Fruit fly (Drosophila melanogaster) whole organism, prepupa: Measurements from ENCODE around the gene pall.

Source experiments
- CG10631 ChIP-seq: fragments of 200-800 bp; sonication (Bioruptor generic); optimal IDR thresholded peaks from 2 replicates; lab custom pipeline; 2016; ENCODE audit warnings: missing biosample characterization, missing genetic modification characterization
- CG11294 ChIP-seq: fragments of 200-800 bp; sonication (Bioruptor generic); IDR thresholded peaks from 2 replicates; pipeline ENCODE4 v1.3.6; 2022; ENCODE audit warnings: missing biosample characterization, missing genetic modification characterization
- CG11762 ChIP-seq: fragments of 200-800 bp; sonication (Bioruptor generic); optimal IDR thresholded peaks from 3 replicates; lab custom pipeline; 2016; ENCODE audit warnings: missing biosample characterization, missing genetic modification characterization; ENCODE audit not compliant: insufficient read depth
- CG11902 ChIP-seq: fragments of 200-800 bp; sonication (Bioruptor generic); optimal IDR thresholded peaks from 3 replicates; lab custom pipeline; 2016; ENCODE audit warnings: missing biosample characterization, missing genetic modification characterization
- CG1621 ChIP-seq: fragments of 200-800 bp; sonication (Bioruptor generic); optimal IDR thresholded peaks from 3 replicates; lab custom pipeline; 2018; ENCODE audit warnings: missing biosample characterization, mild to moderate bottlenecking, missing genetic modification characterization
- CG16779 ChIP-seq: fragments of 200-800 bp; sonication (Bioruptor generic); optimal IDR thresholded peaks from 3 replicates; lab custom pipeline; 2017; ENCODE audit warnings: missing biosample characterization, mild to moderate bottlenecking, missing genetic modification characterization
- CG3032 ChIP-seq: fragments of 200-800 bp; optimal IDR thresholded peaks from 2 replicates; lab custom pipeline; 2019; ENCODE audit warnings: missing biosample characterization, mild to moderate bottlenecking, missing genetic modification characterization, moderate library complexity
- CG31627 ChIP-seq: fragments of 200-800 bp; sonication (Bioruptor generic); optimal IDR thresholded peaks from 3 replicates; lab custom pipeline; 2016; ENCODE audit warnings: missing biosample characterization, missing genetic modification characterization
- CG32006 ChIP-seq: fragments of 200-800 bp; sonication (Bioruptor generic); optimal IDR thresholded peaks from 3 replicates; lab custom pipeline; 2017; ENCODE audit warnings: missing biosample characterization, mild to moderate bottlenecking, missing genetic modification characterization
- CG34406 ChIP-seq: fragments of 200-800 bp; sonication (Bioruptor generic); optimal IDR thresholded peaks from 3 replicates; lab custom pipeline; 2016; ENCODE audit warnings: missing biosample characterization, missing genetic modification characterization
- CG3919 ChIP-seq: fragments of 200-800 bp; sonication (Bioruptor generic); optimal IDR thresholded peaks from 3 replicates; lab custom pipeline; 2016; ENCODE audit warnings: missing biosample characterization, missing genetic modification characterization
- CG6163 ChIP-seq: fragments of 200-800 bp; sonication (Bioruptor generic); IDR thresholded peaks from 3 replicates; pipeline ENCODE4 v1.3.6; 2022; ENCODE audit warnings: missing biosample characterization, missing genetic modification characterization
- CG6808 ChIP-seq: fragments of 200-800 bp; sonication (Bioruptor generic); optimal IDR thresholded peaks from 3 replicates; lab custom pipeline; 2017; ENCODE audit warnings: missing biosample characterization, missing genetic modification characterization, mild to moderate bottlenecking, moderate library complexity, missing genetic modification reagents
- CG6854 ChIP-seq: fragments of 200-800 bp; sonication (Bioruptor generic); optimal IDR thresholded peaks from 2 replicates; lab custom pipeline; 2017; ENCODE audit warnings: missing biosample characterization, mild to moderate bottlenecking, missing genetic modification characterization
- CG7368 ChIP-seq: fragments of 200-800 bp; sonication (Bioruptor generic); optimal IDR thresholded peaks from 3 replicates; lab custom pipeline; 2016; ENCODE audit warnings: missing biosample characterization, missing genetic modification characterization
- CG8119 ChIP-seq: fragments of 200-800 bp; sonication (Bioruptor generic); IDR thresholded peaks from 3 replicates; pipeline ENCODE4 v1.3.6; 2022; ENCODE audit warnings: missing biosample characterization, missing genetic modification characterization
- CG8319 ChIP-seq: fragments of 200-800 bp; sonication (Bioruptor generic); optimal IDR thresholded peaks from 3 replicates; lab custom pipeline; 2016; ENCODE audit warnings: missing biosample characterization, missing genetic modification characterization
- CG8632 ChIP-seq: fragments of 200-800 bp; sonication (Bioruptor generic); optimal IDR thresholded peaks from 3 replicates; lab custom pipeline; 2016; ENCODE audit warnings: missing biosample characterization, missing genetic modification characterization
- CG9139 ChIP-seq: fragments of 200-800 bp; sonication (Bioruptor generic); optimal IDR thresholded peaks from 3 replicates; lab custom pipeline; 2017; ENCODE audit warnings: missing biosample characterization, mild to moderate bottlenecking, missing genetic modification characterization
- Eip78C ChIP-seq: fragments of 200-800 bp; sonication (Bioruptor generic); peaks from one replicate; lab custom pipeline; 2016; ENCODE audit warnings: missing biosample characterization, missing genetic modification characterization
- Eip93F ChIP-seq: fragments of 200-800 bp; sonication (Bioruptor generic); optimal IDR thresholded peaks from 2 replicates; lab custom pipeline; 2016; ENCODE audit warnings: missing biosample characterization, mild to moderate bottlenecking, missing genetic modification characterization
- Ets21C ChIP-seq: fragments of 200-800 bp; sonication (Bioruptor generic); optimal IDR thresholded peaks from 3 replicates; lab custom pipeline; 2016; ENCODE audit warnings: missing biosample characterization, missing genetic modification characterization
- Gug ChIP-seq: fragments of 200-800 bp; sonication (Bioruptor generic); IDR thresholded peaks from 2 replicates; pipeline ENCODE4 v1.3.6; 2022; ENCODE audit warnings: missing biosample characterization, missing genetic modification characterization
- Hr38 ChIP-seq: sonication (Bioruptor generic); optimal IDR thresholded peaks from 2 replicates; lab custom pipeline; 2016; ENCODE audit warnings: missing biosample characterization, missing genetic modification characterization
- Hr4 ChIP-seq: fragments of 200-800 bp; sonication (Bioruptor generic); optimal IDR thresholded peaks from 3 replicates; lab custom pipeline; 2016; ENCODE audit warnings: missing biosample characterization, missing genetic modification characterization
- Lpt ChIP-seq: fragments of 200-800 bp; sonication (Bioruptor generic); optimal IDR thresholded peaks from 3 replicates; lab custom pipeline; 2016; ENCODE audit warnings: missing biosample characterization, missing genetic modification characterization
- Met ChIP-seq: fragments of 200-800 bp; sonication (Bioruptor generic); optimal IDR thresholded peaks from 3 replicates; lab custom pipeline; 2016; ENCODE audit warnings: missing biosample characterization, missing genetic modification characterization
- OdsH ChIP-seq: fragments of 200-800 bp; sonication (Bioruptor generic); optimal IDR thresholded peaks from 3 replicates; lab custom pipeline; 2016; ENCODE audit warnings: missing biosample characterization, missing genetic modification characterization
- Sox102F ChIP-seq: fragments of 200-800 bp; sonication (Bioruptor generic); optimal IDR thresholded peaks from 2 replicates; lab custom pipeline; 2016; ENCODE audit warnings: missing biosample characterization, mild to moderate bottlenecking, missing genetic modification characterization
- Sox14 ChIP-seq: fragments of 200-800 bp; sonication (Bioruptor generic); optimal IDR thresholded peaks from 3 replicates; lab custom pipeline; 2016; ENCODE audit warnings: missing biosample characterization, missing genetic modification characterization
- Sox15 ChIP-seq: fragments of 200-800 bp; sonication (Bioruptor generic); optimal IDR thresholded peaks from 3 replicates; lab custom pipeline; 2016; ENCODE audit warnings: missing biosample characterization, missing genetic modification characterization
- dac ChIP-seq: fragments of 200-800 bp; sonication (Bioruptor generic); optimal IDR thresholded peaks from 2 replicates; lab custom pipeline; 2017; ENCODE audit warnings: missing biosample characterization, mild to moderate bottlenecking, missing genetic modification characterization
- dsx ChIP-seq: fragments of 200-800 bp; optimal IDR thresholded peaks from 3 replicates; lab custom pipeline; 2019; ENCODE audit warnings: missing biosample characterization, mild to moderate bottlenecking, missing genetic modification characterization, moderate library complexity; ENCODE audit not compliant: poor library complexity, severe bottlenecking
- esn ChIP-seq: fragments of 200-800 bp; sonication (Bioruptor generic); optimal IDR thresholded peaks from 2 replicates; lab custom pipeline; 2016; ENCODE audit warnings: missing biosample characterization, mild to moderate bottlenecking, missing genetic modification characterization, moderate library complexity
- fd59A ChIP-seq: fragments of 200-800 bp; sonication (Bioruptor generic); optimal IDR thresholded peaks from 2 replicates; lab custom pipeline; 2017; ENCODE audit warnings: missing biosample characterization, mild to moderate bottlenecking, missing genetic modification characterization, missing genetic modification reagents
- fd85E ChIP-seq: fragments of 200-800 bp; sonication (Bioruptor generic); optimal IDR thresholded peaks from 3 replicates; lab custom pipeline; 2016; ENCODE audit warnings: missing biosample characterization, missing genetic modification characterization
- fkh ChIP-seq: fragments of 200-800 bp; sonication (Bioruptor generic); optimal IDR thresholded peaks from 3 replicates; lab custom pipeline; 2017; ENCODE audit warnings: missing biosample characterization, mild to moderate bottlenecking, missing genetic modification characterization, moderate library complexity
- pdm3 ChIP-seq: fragments of 200-800 bp; sonication (Bioruptor generic); optimal IDR thresholded peaks from 3 replicates; lab custom pipeline; 2016; ENCODE audit warnings: missing biosample characterization, missing genetic modification characterization
- salr ChIP-seq, 2 experiments: fragments of 200-800 bp; sonication (Bioruptor generic); optimal IDR thresholded peaks; 3 replicates each; lab custom pipeline; 2016 to 2018; ENCODE audit warnings: missing biosample characterization in 2 of 2, missing genetic modification characterization in 2 of 2, mild to moderate bottlenecking in 1 of 2
- spab ChIP-seq: fragments of 200-800 bp; sonication (Bioruptor generic); optimal IDR thresholded peaks from 2 replicates; lab custom pipeline; 2017; ENCODE audit warnings: missing biosample characterization, mild to moderate bottlenecking, missing genetic modification characterization, missing genetic modification reagents
- ss ChIP-seq, 2 experiments: fragments of 200-800 bp; sonication (Bioruptor generic); optimal IDR thresholded peaks; 2 replicates in 1 of 2; 3 replicates in 1 of 2; lab custom pipeline; 2017 to 2018; ENCODE audit warnings: mild to moderate bottlenecking in 2 of 2, missing biosample characterization in 2 of 2, missing genetic modification characterization in 2 of 2, moderate library complexity in 1 of 2
- svp ChIP-seq: fragments of 200-800 bp; sonication (Bioruptor generic); peaks from one replicate; lab custom pipeline; 2016; ENCODE audit warnings: missing biosample characterization, missing genetic modification characterization
- topi ChIP-seq: fragments of 200-800 bp; sonication (Bioruptor generic); optimal IDR thresholded peaks from 3 replicates; lab custom pipeline; 2016; ENCODE audit warnings: missing biosample characterization, missing genetic modification characterization
- vri ChIP-seq: fragments of 200-800 bp; sonication (Bioruptor generic); optimal IDR thresholded peaks from 3 replicates; lab custom pipeline; 2016; ENCODE audit warnings: missing biosample characterization, mild to moderate bottlenecking, missing genetic modification characterization

Gene pall

dm6 chr3L:9508653-9509036 lies 21.1 kb upstream of the pall start (continued):
- no peak for TF ChIP-seq Lpt (GFP tag; lab: Kevin White, UChicago)
- peak; percentile 63 for TF ChIP-seq Met (GFP tag; lab: Kevin White, UChicago)
- TF ChIP-seq Sox15 = peak; percentile 9
- no peak for TF ChIP-seq fkh (GFP tag; lab: Kevin White, UChicago)
- TF ChIP-seq fd59A = no peak
- no peak for TF ChIP-seq CG11902 (GFP tag; lab: Kevin White, UChicago)
- no peak for TF ChIP-seq CG16779 (tag; lab: Kevin White, UChicago)
- peak; percentile 58 for TF ChIP-seq CG32006
- no peak for TF ChIP-seq vri (GFP tag; lab: Kevin White, UChicago)
- TF ChIP-seq svp (GFP tag; lab: Kevin White, UChicago) = peak; percentile 77
- TF ChIP-seq esn = peak; percentile 79
- no peak for TF ChIP-seq CG1621 (tag; lab: Kevin White, UChicago)
- no peak for TF ChIP-seq CG8319 (GFP tag; lab: Kevin White, UChicago)
- TF ChIP-seq fd85E (GFP tag; lab: Kevin White, UChicago) = no peak
- peak in 1 of 2 experiments; percentile 7 for TF ChIP-seq ss (GFP tag; optimal IDR thresholded peaks at IDR 0.05; lab: Kevin White, UChicago)
- peak; percentile 37 for TF ChIP-seq CG8632 (GFP tag; lab: Kevin White, UChicago)
- TF ChIP-seq CG11762 (GFP tag; lab: Kevin White, UChicago) = no peak
- TF ChIP-seq salr (GFP tag; optimal IDR thresholded peaks at IDR 0.05; lab: Kevin White, UChicago) = no peak
- TF ChIP-seq Hr38 (GFP tag; lab: Kevin White, UChicago) = no peak
- TF ChIP-seq topi = no peak
- TF ChIP-seq CG10631 (GFP tag; lab: Kevin White, UChicago) = peak; percentile 20
- TF ChIP-seq Sox102F (GFP tag; lab: Kevin White, UChicago) = peak; percentile 54
- no peak for TF ChIP-seq dsx (GFP tag; lab: Kevin White, UChicago)
- TF ChIP-seq CG3919 (GFP tag; lab: Kevin White, UChicago) = no peak
- TF ChIP-seq CG8119 = peak; percentile 35; the same call in 1 of the 3 replicates
- TF ChIP-seq CG7368 (GFP tag; lab: Kevin White, UChicago) = no peak
- TF ChIP-seq CG34406 = peak; percentile 65
- TF ChIP-seq CG6163 (GFP tag; lab: Robert Waterston, UW) = no peak
- no peak for TF ChIP-seq CG6808 (GFP tag; lab: Kevin White, UChicago)
- no peak for TF ChIP-seq pdm3
- no peak for TF ChIP-seq Sox14
- no peak for TF ChIP-seq CG9139
- TF ChIP-seq CG11294 = no peak
- TF ChIP-seq CG31627 = no peak
- TF ChIP-seq CG3032 (tag; lab: Kevin White, UChicago) = peak; percentile 36
- TF ChIP-seq Eip93F (GFP tag; lab: Kevin White, UChicago) = no peak
- TF ChIP-seq spab (GFP tag; lab: Kevin White, UChicago) = no peak
- TF ChIP-seq dac (GFP tag; lab: Kevin White, UChicago) = no peak
- TF ChIP-seq Hr4 (GFP tag; lab: Kevin White, UChicago) = peak; percentile 51
- no peak for TF ChIP-seq OdsH (GFP tag; lab: Kevin White, UChicago)
- TF ChIP-seq Eip78C (GFP tag; lab: Kevin White, UChicago) = peak; percentile 81

dm6 chr3L:9506421-9506820 lies 18.8 kb upstream of the pall start:
- TF ChIP-seq Ets21C (GFP tag; lab: Kevin White, UChicago) (no peak), CG34406 (no peak), fd59A (no peak), CG31627 (no peak), esn (no peak), vri (GFP tag; lab: Kevin White, UChicago) (no peak), CG6854 (GFP tag; lab: Kevin White, UChicago) (no peak), ss (GFP tag; optimal IDR thresholded peaks at IDR 0.05; lab: Kevin White, UChicago) (no peak), CG11294 (no peak), CG3919 (GFP tag; lab: Kevin White, UChicago) (no peak), Gug (GFP tag; lab: Robert Waterston, UW) (no peak)
